Worm (Caenorhabditis elegans) whole organism, L1 larva: ENCODE results near the gene C24H12.4.
A peak's percentile ranks its signal among the peaks of the same experiment; 100 is the strongest.

ENCODE experiments used
- C04F5.9 ChIP-seq: sonication (generic microtip); optimal IDR thresholded peaks from 2 replicates; lab custom pipeline; 2016; ENCODE audit warnings: missing genetic modification characterization, missing compliant biosample characterization
- aha-1 ChIP-seq: fragments of 150-350 bp; optimal IDR thresholded peaks from 2 replicates; lab custom pipeline; 2014; ENCODE audit warnings: missing biosample characterization, missing genetic modification characterization
- blmp-1 ChIP-seq: fragments of 150-350 bp; optimal IDR thresholded peaks from 2 replicates; lab custom pipeline; 2014; ENCODE audit warnings: missing biosample characterization, missing genetic modification characterization
- ces-1 ChIP-seq: fragments of 150-350 bp; optimal IDR thresholded peaks from 2 replicates; lab custom pipeline; 2014; ENCODE audit warnings: missing biosample characterization, missing genetic modification reagents, missing genetic modification characterization
- efl-1 ChIP-seq, 4 experiments: fragments of 150-350 bp; optimal IDR thresholded peaks in 3 of 4; peaks in 1 of 4; 1 replicate in 1 of 4; 2 replicates in 3 of 4; lab custom pipeline; 2014; ENCODE audit warnings: missing biosample characterization in 2 of 4, missing genetic modification characterization in 2 of 4, missing genetic modification reagents in 2 of 4
- efl-3 ChIP-seq: fragments of 200-800 bp; sonication (Bioruptor generic); optimal IDR thresholded peaks from 2 replicates; lab custom pipeline; 2018; ENCODE audit warnings: mild to moderate bottlenecking, missing genetic modification characterization, missing compliant biosample characterization
- egl-13 ChIP-seq: sonication (generic microtip); optimal IDR thresholded peaks from 2 replicates; lab custom pipeline; 2016; ENCODE audit warnings: missing genotype, missing genetic modification reagents, missing genetic modification characterization, missing compliant biosample characterization
- egl-27 ChIP-seq, 2 experiments: fragments of 150-350 bp in 1 of 2; sonication (generic microtip); optimal IDR thresholded peaks; 3 replicates each; lab custom pipeline; 2017 to 2018; ENCODE audit warnings: missing biosample characterization in 2 of 2, missing genetic modification characterization in 2 of 2, missing genetic modification reagents in 2 of 2
- ets-5 ChIP-seq: fragments of 200-800 bp; sonication (Bioruptor generic); IDR thresholded peaks from 2 replicates; pipeline ENCODE4 v1.3.6; 2022; ENCODE audit warnings: missing genetic modification characterization, missing compliant biosample characterization
- fkh-10 ChIP-seq: sonication (generic microtip); optimal IDR thresholded peaks from 2 replicates; lab custom pipeline; 2017; ENCODE audit warnings: missing biosample characterization, missing genetic modification reagents, missing genetic modification characterization
- fkh-4 ChIP-seq: sonication (generic microtip); optimal IDR thresholded peaks from 2 replicates; lab custom pipeline; 2016; ENCODE audit warnings: missing compliant biosample characterization, missing genetic modification characterization, borderline replicate concordance
- fkh-8 ChIP-seq: sonication (generic microtip); optimal IDR thresholded peaks from 2 replicates; lab custom pipeline; 2016; ENCODE audit warnings: mild to moderate bottlenecking, missing genetic modification characterization, missing compliant biosample characterization
- fos-1 ChIP-seq: fragments of 150-350 bp; optimal IDR thresholded peaks from 2 replicates; lab custom pipeline; 2014; ENCODE audit warnings: missing biosample characterization, missing genetic modification characterization
- grh-1 ChIP-seq: fragments of 200-800 bp; sonication (Bioruptor generic); IDR thresholded peaks from 2 replicates; pipeline ENCODE4 v1.3.6; 2022; ENCODE audit warnings: missing genetic modification reagents, missing genetic modification characterization, missing compliant biosample characterization
- hlh-17 ChIP-seq: fragments of 200-800 bp; sonication (Bioruptor generic); optimal IDR thresholded peaks from 2 replicates; lab custom pipeline; 2018; ENCODE audit warnings: missing genetic modification characterization, mild to moderate bottlenecking, missing compliant biosample characterization, moderate library complexity, borderline replicate concordance
- hlh-4 ChIP-seq: sonication (generic microtip); optimal IDR thresholded peaks from 2 replicates; lab custom pipeline; 2016; ENCODE audit warnings: mild to moderate bottlenecking, missing genetic modification characterization, missing compliant biosample characterization
- irx-1 ChIP-seq: sonication (generic microtip); optimal IDR thresholded peaks from 2 replicates; lab custom pipeline; 2016; ENCODE audit warnings: missing genetic modification characterization, missing compliant biosample characterization
- lin-13 ChIP-seq: fragments of 150-350 bp; optimal IDR thresholded peaks from 2 replicates; lab custom pipeline; 2014; ENCODE audit warnings: missing biosample characterization, missing genetic modification reagents, missing genetic modification characterization
- lin-39 ChIP-seq: fragments of 150-350 bp; optimal IDR thresholded peaks from 2 replicates; lab custom pipeline; 2014; ENCODE audit warnings: missing biosample characterization, missing genetic modification reagents, missing genetic modification characterization
- lir-3 ChIP-seq: sonication (generic microtip); optimal IDR thresholded peaks from 2 replicates; lab custom pipeline; 2016; ENCODE audit warnings: mild to moderate bottlenecking, missing genetic modification characterization, moderate library complexity, missing compliant biosample characterization; ENCODE audit not compliant: poor library complexity
- lsy-2 ChIP-seq, 2 experiments: fragments of 150-350 bp; optimal IDR thresholded peaks; 2 replicates each; lab custom pipeline; 2014; ENCODE audit warnings: missing biosample characterization in 2 of 2, missing genetic modification characterization in 2 of 2
- mef-2 ChIP-seq: fragments of 150-350 bp; optimal IDR thresholded peaks from 2 replicates; lab custom pipeline; 2014; ENCODE audit warnings: missing biosample characterization, missing genetic modification characterization
- nhr-11 ChIP-seq: fragments of 150-350 bp; optimal IDR thresholded peaks from 2 replicates; lab custom pipeline; 2014; ENCODE audit warnings: missing biosample characterization, missing genetic modification characterization
- nhr-28 ChIP-seq: fragments of 150-350 bp; optimal IDR thresholded peaks from 2 replicates; lab custom pipeline; 2014; ENCODE audit warnings: missing biosample characterization, missing genetic modification characterization
- nhr-71 ChIP-seq: sonication (generic microtip); optimal IDR thresholded peaks from 2 replicates; lab custom pipeline; 2016; ENCODE audit warnings: mild to moderate bottlenecking, missing genetic modification characterization, moderate library complexity, missing compliant biosample characterization
- nhr-77 ChIP-seq: fragments of 150-350 bp; optimal IDR thresholded peaks from 2 replicates; lab custom pipeline; 2014; ENCODE audit warnings: missing biosample characterization, missing genetic modification characterization
- nhr-85 ChIP-seq: sonication (generic microtip); peaks from one replicate; lab custom pipeline; 2016; ENCODE audit warnings: missing genetic modification characterization, inconsistent platforms, missing compliant biosample characterization
- sptf-1 ChIP-seq: fragments of 150-350 bp; optimal IDR thresholded peaks from 2 replicates; lab custom pipeline; 2014; ENCODE audit warnings: missing biosample characterization, missing genetic modification characterization
- unc-86 ChIP-seq: sonication (generic microtip); optimal IDR thresholded peaks from 2 replicates; lab custom pipeline; 2016; ENCODE audit warnings: missing genetic modification characterization, missing compliant biosample characterization
- unc-98 ChIP-seq: fragments of 200-800 bp; sonication (Bioruptor generic); IDR thresholded peaks from 2 replicates; pipeline ENCODE4 v1.3.6; 2022; ENCODE audit warnings: missing genetic modification characterization, missing compliant biosample characterization
- xbp-1 ChIP-seq: sonication (generic microtip); optimal IDR thresholded peaks from 2 replicates; lab custom pipeline; 2016; ENCODE audit warnings: missing genetic modification characterization, missing compliant biosample characterization
- zag-1 ChIP-seq: fragments of 150-350 bp; optimal IDR thresholded peaks from 2 replicates; lab custom pipeline; 2014; ENCODE audit warnings: missing biosample characterization, missing genetic modification characterization

C24H12.4 gene

DNA sequence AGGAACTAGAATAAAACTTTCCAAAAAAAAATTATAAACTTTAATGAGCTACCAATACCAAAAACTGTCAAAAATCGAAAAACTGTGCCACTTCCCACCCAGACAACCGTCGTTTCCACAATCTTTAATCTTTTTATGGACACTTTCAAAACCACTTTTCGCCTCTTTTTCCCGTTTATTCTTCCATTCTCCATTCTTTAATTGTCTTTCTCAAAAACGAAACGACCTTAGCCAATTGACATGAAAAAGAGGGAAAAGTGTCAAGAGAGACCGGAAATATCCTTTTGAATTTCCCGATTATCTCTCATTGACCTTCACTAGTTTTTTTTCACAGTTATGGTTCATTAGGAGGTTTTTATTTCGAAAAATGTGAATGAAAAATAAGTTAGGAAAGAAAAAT, 39.5 kb upstream of the C24H12.4 start:
- TF ChIP-seq ces-1 (no peak), nhr-85 (tag; lab: Kevin White, UChicago) (peak; percentile 69), blmp-1 (peak; percentile 78)

DNA sequence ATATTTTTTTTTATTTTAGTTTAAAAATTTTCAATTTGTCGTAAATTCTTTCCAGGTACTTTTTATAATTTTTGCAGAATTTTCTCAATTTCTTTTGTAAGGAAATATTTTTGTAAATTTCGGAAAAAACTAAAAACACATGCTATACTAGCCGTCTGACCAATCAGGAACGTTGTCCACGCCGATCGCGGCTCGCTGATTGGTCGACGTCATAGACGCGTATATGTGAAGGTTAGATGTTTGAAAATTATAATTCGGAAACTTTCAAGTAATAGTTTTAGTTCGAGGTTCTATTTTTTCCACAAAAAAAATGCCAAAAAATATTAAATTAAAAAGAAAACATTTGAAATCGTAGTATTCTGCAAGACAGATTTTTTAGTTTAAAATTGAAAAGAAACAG, 38.8 kb upstream of the C24H12.4 start:
- TF ChIP-seq hlh-17 (GFP tag; lab: Kevin White, UChicago) (no peak), xbp-1 (tag; lab: Kevin White, UChicago) (peak; percentile 67)

DNA sequence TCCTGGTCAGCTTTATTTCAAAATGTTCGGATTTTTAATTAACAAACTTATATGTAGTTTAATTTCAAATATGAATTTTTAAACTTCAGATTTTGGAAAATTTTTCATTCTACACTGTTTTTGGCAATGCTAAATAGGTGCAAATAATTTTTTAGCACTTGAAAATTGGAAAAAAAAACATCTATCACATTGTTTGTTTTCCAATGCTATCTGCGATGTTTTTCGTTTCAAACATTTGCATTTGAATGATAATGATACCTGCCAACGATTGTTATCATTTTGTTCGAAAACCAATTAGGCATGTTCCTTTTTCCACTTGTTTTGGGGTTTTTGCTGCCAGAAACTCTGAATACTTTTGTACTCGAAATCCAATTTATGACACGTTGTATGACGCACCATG, 36.1 kb upstream of the C24H12.4 start, which contains the start of gene C03H5.4:
Gene C03H5.4 (plus strand): TSS at position 301 of the 400 bp plus-strand sequence.
- TF ChIP-seq fos-1 (tag; lab: Kevin White, UChicago): no peak
- no peak for TF ChIP-seq lir-3 (tag; lab: Kevin White, UChicago)
- TF ChIP-seq sptf-1 (tag; lab: Kevin White, UChicago): no peak
- TF ChIP-seq ets-5 (GFP tag; lab: Robert Waterston, UW): no peak
- no peak for TF ChIP-seq lin-13 (GFP tag; lab: Kevin White, UChicago)
- TF ChIP-seq grh-1 (GFP tag; lab: Robert Waterston, UW): no peak
- no peak for TF ChIP-seq nhr-71 (tag; lab: Kevin White, UChicago)
- TF ChIP-seq unc-86 (tag; lab: Kevin White, UChicago): no peak
- no peak for TF ChIP-seq nhr-28 (tag; lab: Kevin White, UChicago)
- no peak for TF ChIP-seq zag-1
- TF ChIP-seq blmp-1: no peak
- no peak for TF ChIP-seq aha-1 (tag; lab: Kevin White, UChicago)
- TF ChIP-seq nhr-11: no peak
- TF ChIP-seq unc-98 (GFP tag; lab: Robert Waterston, UW): no peak

DNA sequence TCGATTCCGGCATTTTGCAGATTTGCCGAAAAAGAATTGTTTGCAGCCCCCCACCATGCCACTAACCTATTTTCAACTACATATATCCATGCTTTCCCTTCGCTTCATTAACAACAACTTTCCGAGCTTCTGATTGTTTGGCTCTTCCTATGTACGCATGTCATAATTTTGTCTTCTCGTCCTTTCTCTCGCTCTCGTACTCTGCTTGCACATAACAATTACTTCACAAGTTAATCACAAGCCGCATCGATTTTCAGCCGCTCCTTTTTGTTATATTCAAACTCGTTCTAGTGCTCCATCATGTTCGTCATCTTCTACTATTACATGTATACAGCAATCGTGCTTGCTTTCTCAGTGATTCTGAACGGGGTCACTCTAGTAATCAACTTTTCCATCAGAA, 32.7 kb upstream of the C24H12.4 start, which contains the start of gene C03H5.9:
Gene C03H5.9 (plus strand): TSS at position 301 of the 400 bp plus-strand sequence.
- TF ChIP-seq nhr-85 (tag; lab: Kevin White, UChicago) (peak; percentile 39), irx-1 (tag; lab: Kevin White, UChicago) (no peak)
- TF ChIP-seq, all 84 proteins: peak for 1

DNA sequence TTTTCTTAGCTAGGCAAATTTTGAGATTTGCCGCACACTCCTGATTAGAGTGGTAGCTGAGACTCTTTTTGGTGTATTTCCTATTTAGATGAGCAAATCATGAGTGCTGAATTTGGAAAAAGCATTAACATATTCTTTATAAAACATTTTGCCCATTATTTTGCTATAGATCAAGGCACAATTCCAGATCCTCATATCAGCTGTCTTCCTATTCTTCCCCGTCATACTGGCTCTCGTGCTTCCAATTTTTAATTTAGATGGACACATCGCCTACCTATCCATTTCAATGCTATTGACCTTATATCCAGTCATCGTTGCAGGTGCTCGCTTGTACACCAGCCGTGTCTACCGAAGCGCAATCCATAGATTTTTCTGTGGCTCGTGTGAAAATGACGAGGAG, 31.1 kb upstream of the C24H12.4 start, which contains the start of gene C03H5.7:
Gene C03H5.7 (plus strand): TSS at position 301 of the 400 bp plus-strand sequence.
- TF ChIP-seq mef-2 (tag; lab: Kevin White, UChicago) (no peak), nhr-77 (no peak), lsy-2 (tag; optimal IDR thresholded peaks at IDR 0.05; lab: Kevin White, UChicago) (no peak), fkh-10 (no peak), efl-3 (GFP tag; lab: Kevin White, UChicago) (no peak), egl-13 (no peak), nhr-71 (tag; lab: Kevin White, UChicago) (no peak), egl-27 (tag; optimal IDR thresholded peaks at IDR 0.05; lab: Kevin White, UChicago) (no peak), fkh-4 (tag; lab: Kevin White, UChicago) (no peak), lin-39 (tag; lab: Kevin White, UChicago) (no peak), hlh-4 (tag; lab: Kevin White, UChicago) (no peak), C04F5.9 (tag; lab: Kevin White, UChicago) (no peak), fkh-8 (tag; lab: Kevin White, UChicago) (no peak)

DNA sequence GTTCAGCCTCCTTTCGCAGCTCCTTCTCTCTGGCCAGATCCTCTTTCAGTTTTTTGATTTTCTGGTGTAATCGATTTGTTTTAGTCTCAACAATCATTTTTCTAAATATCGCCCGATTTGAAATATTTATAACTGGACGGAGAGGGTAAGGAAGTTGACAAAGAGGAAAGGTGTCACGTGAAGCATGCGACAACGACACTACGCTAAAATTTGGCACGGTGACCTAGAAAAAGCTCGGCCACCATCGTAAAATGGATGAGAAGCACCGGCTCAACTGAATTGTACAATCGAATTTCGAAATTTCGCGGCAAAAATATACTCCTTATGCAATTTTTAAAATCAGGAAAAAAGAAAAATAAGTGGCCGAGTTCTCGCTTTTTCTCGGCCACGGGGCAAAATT, 25.8 kb upstream of the C24H12.4 start, which contains the start of gene C03H5.5:
Gene C03H5.5 (minus strand): TSS at position 101 of the 400 bp plus-strand sequence.
- TF ChIP-seq efl-1 (optimal IDR thresholded peaks at IDR 0.05; lab: Kevin White, UChicago) (no peak), efl-1 (GFP tag; optimal IDR thresholded peaks at IDR 0.05 in 1 of 2; lab: Kevin White, UChicago) (peak in 1 of 2 experiments; percentile 80), blmp-1 (no peak), C04F5.9 (tag; lab: Kevin White, UChicago) (no peak)
- TF ChIP-seq, all 84 proteins: peak for 1
